Fruit fly (Drosophila melanogaster) whole organism, adult: ENCODE results near the gene CG1316.
A peak's percentile ranks its signal among the peaks of the same experiment; 100 is the strongest.

ENCODE experiments used
- CG33017 ChIP-seq: fragments of 200-800 bp; sonication (Bioruptor generic); optimal IDR thresholded peaks from 2 replicates; lab custom pipeline; 2018; ENCODE audit warnings: missing biosample characterization, mild to moderate bottlenecking, missing genetic modification characterization, moderate library complexity
- Hr96 ChIP-seq: fragments of 200-800 bp; sonication (Bioruptor generic); optimal IDR thresholded peaks from 2 replicates; lab custom pipeline; 2016; ENCODE audit warnings: missing biosample characterization, missing genetic modification characterization

DNA sequence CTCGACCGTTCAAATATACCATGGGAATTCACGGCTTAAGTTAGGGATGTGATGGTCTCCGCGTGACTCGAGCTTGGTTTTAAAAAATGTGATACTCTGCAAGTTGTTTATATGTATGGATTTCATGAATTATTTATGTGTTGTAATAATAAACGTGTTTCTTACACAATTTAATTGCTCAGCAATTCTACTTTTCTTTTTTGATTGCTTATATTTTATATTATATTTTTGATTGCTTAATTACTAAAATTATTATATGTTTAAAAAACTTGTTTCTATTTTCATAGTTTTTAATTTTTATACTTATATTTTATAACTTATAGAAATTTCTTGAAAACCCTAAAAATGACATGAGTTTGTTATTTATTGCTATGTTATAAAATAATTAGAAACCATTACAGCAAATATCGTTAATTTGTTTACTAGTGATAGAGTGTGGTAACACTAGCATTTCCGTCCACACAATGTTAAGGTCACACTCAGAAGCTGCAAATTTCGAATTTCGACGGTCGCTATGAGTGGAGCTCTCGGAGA lies 29.3 kb upstream of the CG1316 start, which contains the start of the genes ago and CG1265:
- TF ChIP-seq Hr96 (GFP tag; lab: Kevin White, UChicago) (no peak), CG33017 (tag; lab: Kevin White, UChicago) (peak; percentile 42)
